Worm (Caenorhabditis elegans): ENCODE results near the gene Y51A2B.8.

- TF ChIP-seq klf-2 (GFP tag; conservative IDR thresholded peaks at IDR 0.05) (no peak), flt-1 (GFP tag; IDR thresholded peaks at IDR 0.05) (no peak), ref-1 (GFP tag; conservative IDR thresholded peaks at IDR 0.05) (no peak), cog-1 (tag; optimal IDR thresholded peaks at IDR 0.05) (no peak), tab-1 (GFP tag; IDR thresholded peaks at IDR 0.05) (no peak), T22C8.4 (GFP tag; IDR thresholded peaks at IDR 0.05) (no peak)
Measured at ce11 chrV:18395649-18396048, 16.7 kb downstream of the Y51A2B.8 start, which contains the start of gene Y51A2B.9.

All from whole organism, midembryonic.